Fruit fly (Drosophila melanogaster) whole organism, prepupa: ENCODE data around the gene grsm.

ENCODE experiments used
- CG3032 ChIP-seq: fragments of 200-800 bp; optimal IDR thresholded peaks from 2 replicates; lab custom pipeline; 2019; ENCODE audit warnings: missing biosample characterization, mild to moderate bottlenecking, missing genetic modification characterization, moderate library complexity
- CG6854 ChIP-seq: fragments of 200-800 bp; sonication (Bioruptor generic); optimal IDR thresholded peaks from 2 replicates; lab custom pipeline; 2017; ENCODE audit warnings: missing biosample characterization, mild to moderate bottlenecking, missing genetic modification characterization
- CG7368 ChIP-seq: fragments of 200-800 bp; sonication (Bioruptor generic); optimal IDR thresholded peaks from 3 replicates; lab custom pipeline; 2016; ENCODE audit warnings: missing biosample characterization, missing genetic modification characterization
- Eip75B ChIP-seq: fragments of 200-800 bp; sonication (Bioruptor generic); optimal IDR thresholded peaks from 3 replicates; lab custom pipeline; 2016; ENCODE audit warnings: missing biosample characterization, missing genetic modification characterization
- OdsH ChIP-seq: fragments of 200-800 bp; sonication (Bioruptor generic); optimal IDR thresholded peaks from 3 replicates; lab custom pipeline; 2016; ENCODE audit warnings: missing biosample characterization, missing genetic modification characterization
- Smox ChIP-seq: fragments of 200-800 bp; sonication (Bioruptor generic); optimal IDR thresholded peaks from 3 replicates; lab custom pipeline; 2016; ENCODE audit warnings: missing biosample characterization, missing genetic modification characterization
- acj6 ChIP-seq: fragments of 200-800 bp; sonication (Bioruptor generic); optimal IDR thresholded peaks from 3 replicates; lab custom pipeline; 2016; ENCODE audit warnings: missing biosample characterization, missing genetic modification characterization

DNA sequence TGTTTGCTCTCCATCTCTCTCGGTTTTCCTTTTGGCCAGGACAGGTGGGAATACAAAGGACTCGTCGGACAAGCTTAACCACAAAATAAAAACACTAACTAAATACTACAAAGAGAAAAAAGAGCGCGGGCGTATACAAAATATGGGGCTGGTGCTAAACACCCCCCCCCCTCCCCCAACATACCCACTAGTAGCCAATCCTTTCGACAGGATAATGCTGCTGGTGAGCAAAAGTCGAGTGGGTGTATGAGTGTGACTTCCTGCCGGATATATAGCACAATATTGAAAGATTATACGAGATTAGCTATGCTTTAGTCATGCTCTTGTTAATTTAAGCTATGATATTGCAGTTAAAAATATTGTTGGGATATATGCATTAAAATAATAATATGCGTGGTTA is 7.7 kb upstream of the grsm start:
- TF ChIP-seq CG3032 (no peak), OdsH (GFP tag; lab: Kevin White, UChicago) (no peak), acj6 (no peak), CG6854 (GFP tag; lab: Kevin White, UChicago) (no peak), Eip75B (GFP tag; lab: Kevin White, UChicago) (no peak), CG7368 (GFP tag; lab: Kevin White, UChicago) (no peak), Smox (no peak)
